Fruit fly (Drosophila melanogaster): ENCODE data around the gene CG14298.

Gene CG14298

dm6 chr3R:18895227-18895626, 19.9 kb downstream of the CG14298 start:
- TF ChIP-seq CG4328 (GFP tag; optimal IDR thresholded peaks at IDR 0.05) (no peak), ATbp (GFP tag; optimal IDR thresholded peaks at IDR 0.05) (no peak), CG3281 (GFP tag; optimal IDR thresholded peaks at IDR 0.05) (peak; percentile 46), zen (tag; optimal IDR thresholded peaks at IDR 0.05) (no peak), Antp (GFP tag; optimal IDR thresholded peaks at IDR 0.05) (no peak), CG5180 (GFP tag; optimal IDR thresholded peaks at IDR 0.05) (no peak), CG9437 (GFP tag; optimal IDR thresholded peaks at IDR 0.05) (no peak), lbe (GFP tag; optimal IDR thresholded peaks at IDR 0.05) (no peak), pnt (GFP tag; optimal IDR thresholded peaks at IDR 0.05) (no peak), Gug (GFP tag; IDR thresholded peaks at IDR 0.05) (peak; percentile 76), Xbp1 (GFP tag; optimal IDR thresholded peaks at IDR 0.05) (no peak), pb (GFP tag; optimal IDR thresholded peaks at IDR 0.05) (no peak), seq (GFP tag; IDR thresholded peaks at IDR 0.05) (no peak), PHDP (tag; optimal IDR thresholded peaks at IDR 0.05) (no peak), HLH3B (GFP tag; IDR thresholded peaks at IDR 0.05) (peak; percentile 71), mirr (GFP tag; optimal IDR thresholded peaks at IDR 0.05) (no peak), dmrt99B (tag; optimal IDR thresholded peaks at IDR 0.05) (no peak), caup (GFP tag; optimal IDR thresholded peaks at IDR 0.05; ENCODE audit: severe bottlenecking) (no peak), sna (GFP tag; IDR thresholded peaks at IDR 0.05; ENCODE audit: partially characterized antibody) (no peak), prd (optimal IDR thresholded peaks at IDR 0.05) (no peak), prd (GFP tag; IDR thresholded peaks at IDR 0.05) (peak; percentile 89), CG12659 (GFP tag; optimal IDR thresholded peaks at IDR 0.05) (no peak), Eip74EF (GFP tag; optimal IDR thresholded peaks at IDR 0.05) (no peak), sr (GFP tag; IDR thresholded peaks at IDR 0.05) (0 out of 3 replicates have a peak, but pooled peaks have one; percentile 37), CG9876 (GFP tag; optimal IDR thresholded peaks at IDR 0.05) (no peak), Elba2 (GFP tag; optimal IDR thresholded peaks at IDR 0.05) (no peak), Drgx (GFP tag; IDR thresholded peaks at IDR 0.05) (no peak), CoRest (tag; optimal IDR thresholded peaks at IDR 0.05) (no peak), rib (GFP tag; IDR thresholded peaks at IDR 0.05) (peak; percentile 73), CG4707 (GFP tag; optimal IDR thresholded peaks at IDR 0.05) (no peak), CG11398 (GFP tag; optimal IDR thresholded peaks at IDR 0.05) (no peak), lov (optimal IDR thresholded peaks at IDR 0.05) (no peak), lov (GFP tag; IDR thresholded peaks at IDR 0.05) (no peak), kay (GFP tag; optimal IDR thresholded peaks at IDR 0.05) (no peak), pzg (GFP tag; optimal IDR thresholded peaks at IDR 0.05) (no peak), Hmr (GFP tag; optimal IDR thresholded peaks at IDR 0.05) (peak; percentile 16), kni (GFP tag; optimal IDR thresholded peaks at IDR 0.05) (no peak), salm (tag; optimal IDR thresholded peaks at IDR 0.05) (no peak), CG13123 (GFP tag; optimal IDR thresholded peaks at IDR 0.05) (no peak), CG18619 (GFP tag; optimal IDR thresholded peaks at IDR 0.05) (no peak), ssp (GFP tag; IDR thresholded peaks at IDR 0.05) (no peak; the same call in 1 of the 2 replicates), psq (GFP tag; optimal IDR thresholded peaks at IDR 0.05) (no peak), en (GFP tag; optimal IDR thresholded peaks at IDR 0.05) (no peak), ewg (GFP tag; optimal IDR thresholded peaks at IDR 0.05) (no peak), CG9215 (GFP tag; IDR thresholded peaks at IDR 0.05) (peak; percentile 74), CG14667 (GFP tag; IDR thresholded peaks at IDR 0.05) (peak; percentile 77), Side (GFP tag; optimal IDR thresholded peaks at IDR 0.05) (no peak), CG2889 (GFP tag; IDR thresholded peaks at IDR 0.05) (no peak), Fer1 (GFP tag; optimal IDR thresholded peaks at IDR 0.05) (no peak), pan (optimal IDR thresholded peaks at IDR 0.05) (no peak), pan (GFP tag; optimal IDR thresholded peaks at IDR 0.05 in 1 of 2, IDR thresholded peaks at IDR 0.05 in 1 of 2) (peak in 1 of 2 experiments; percentile 76), Sin3A (optimal IDR thresholded peaks at IDR 0.05) (no peak), CG17612 (GFP tag; IDR thresholded peaks at IDR 0.05) (no peak)
